Worm (Caenorhabditis elegans) whole organism, L1 larva: ENCODE data around the gene sorf-1.

Experiments used
- C04F5.9 ChIP-seq: sonication (generic microtip); optimal IDR thresholded peaks from 2 replicates; lab custom pipeline; 2016; ENCODE audit warnings: missing genetic modification characterization, missing compliant biosample characterization
- C34B4.2 ChIP-seq: sonication (generic microtip); optimal IDR thresholded peaks from 2 replicates; lab custom pipeline; 2017; ENCODE audit warnings: mild to moderate bottlenecking, missing genetic modification characterization, missing compliant biosample characterization
- F16B12.6 ChIP-seq: fragments of 150-350 bp; optimal IDR thresholded peaks from 2 replicates; lab custom pipeline; 2014; ENCODE audit warnings: missing biosample characterization, missing genetic modification characterization
- Y116A8C.19 ChIP-seq: sonication (generic microtip); optimal IDR thresholded peaks from 2 replicates; lab custom pipeline; 2016; ENCODE audit warnings: missing compliant biosample characterization, missing genetic modification characterization, borderline replicate concordance
- aha-1 ChIP-seq: fragments of 150-350 bp; optimal IDR thresholded peaks from 2 replicates; lab custom pipeline; 2014; ENCODE audit warnings: missing biosample characterization, missing genetic modification characterization
- alr-1 ChIP-seq: fragments of 200-800 bp; sonication (Bioruptor generic); optimal IDR thresholded peaks from 2 replicates; lab custom pipeline; 2018; ENCODE audit warnings: borderline replicate concordance, mild to moderate bottlenecking, missing genetic modification characterization, missing compliant biosample characterization
- ama-1 ChIP-seq: fragments of 150-350 bp; optimal IDR thresholded peaks from 2 replicates; lab custom pipeline; 2014
- blmp-1 ChIP-seq: fragments of 150-350 bp; optimal IDR thresholded peaks from 2 replicates; lab custom pipeline; 2014; ENCODE audit warnings: missing biosample characterization, missing genetic modification characterization
- ceh-63 ChIP-seq: fragments of 200-800 bp; sonication (Bioruptor generic); optimal IDR thresholded peaks from 2 replicates; lab custom pipeline; 2018; ENCODE audit warnings: mild to moderate bottlenecking, missing genetic modification characterization, missing compliant biosample characterization
- ceh-8 ChIP-seq: fragments of 200-800 bp; sonication (Bioruptor generic); optimal IDR thresholded peaks from 2 replicates; lab custom pipeline; 2018; ENCODE audit warnings: mild to moderate bottlenecking, missing genetic modification characterization, moderate library complexity, missing compliant biosample characterization
- ceh-88 ChIP-seq: fragments of 200-800 bp; sonication (Bioruptor generic); IDR thresholded peaks from 2 replicates; pipeline ENCODE4 v1.3.6; 2022; ENCODE audit warnings: missing genetic modification characterization, missing compliant biosample characterization
- dpl-1 ChIP-seq, 3 experiments: fragments of 150-350 bp in 2 of 3; sonication (generic microtip) in 1 of 3; optimal IDR thresholded peaks; 2 replicates each; lab custom pipeline; 2014 to 2017; ENCODE audit warnings: missing biosample characterization in 3 of 3, missing genetic modification characterization in 3 of 3, missing genetic modification reagents in 3 of 3
- dsc-1 ChIP-seq: sonication (generic microtip); optimal IDR thresholded peaks from 2 replicates; lab custom pipeline; 2016; ENCODE audit warnings: mild to moderate bottlenecking, missing genetic modification characterization, missing compliant biosample characterization
- efl-3 ChIP-seq: fragments of 200-800 bp; sonication (Bioruptor generic); optimal IDR thresholded peaks from 2 replicates; lab custom pipeline; 2018; ENCODE audit warnings: mild to moderate bottlenecking, missing genetic modification characterization, missing compliant biosample characterization
- egl-13 ChIP-seq: sonication (generic microtip); optimal IDR thresholded peaks from 2 replicates; lab custom pipeline; 2016; ENCODE audit warnings: missing genotype, missing genetic modification reagents, missing genetic modification characterization, missing compliant biosample characterization
- egl-27 ChIP-seq, 2 experiments: fragments of 150-350 bp in 1 of 2; sonication (generic microtip); optimal IDR thresholded peaks; 3 replicates each; lab custom pipeline; 2017 to 2018; ENCODE audit warnings: missing biosample characterization in 2 of 2, missing genetic modification characterization in 2 of 2, missing genetic modification reagents in 2 of 2
- elt-2 ChIP-seq: sonication (generic microtip); optimal IDR thresholded peaks from 2 replicates; lab custom pipeline; 2016; ENCODE audit warnings: missing genetic modification characterization, mild to moderate bottlenecking, inconsistent platforms, missing compliant biosample characterization, missing genetic modification reagents
- elt-3 ChIP-seq, 6 experiments: fragments of 150-350 bp in 1 of 6; sonication (generic microtip); optimal IDR thresholded peaks; 2 replicates each; lab custom pipeline; 2017 to 2018; ENCODE audit warnings: missing biosample characterization in 6 of 6, missing genetic modification characterization in 6 of 6, inconsistent platforms in 1 of 6
- fkh-10 ChIP-seq: sonication (generic microtip); optimal IDR thresholded peaks from 2 replicates; lab custom pipeline; 2017; ENCODE audit warnings: missing biosample characterization, missing genetic modification reagents, missing genetic modification characterization
- hlh-17 ChIP-seq: fragments of 200-800 bp; sonication (Bioruptor generic); optimal IDR thresholded peaks from 2 replicates; lab custom pipeline; 2018; ENCODE audit warnings: missing genetic modification characterization, mild to moderate bottlenecking, missing compliant biosample characterization, moderate library complexity, borderline replicate concordance
- hlh-4 ChIP-seq: sonication (generic microtip); optimal IDR thresholded peaks from 2 replicates; lab custom pipeline; 2016; ENCODE audit warnings: mild to moderate bottlenecking, missing genetic modification characterization, missing compliant biosample characterization
- hpl-2 ChIP-seq: fragments of 150-350 bp; optimal IDR thresholded peaks from 2 replicates; lab custom pipeline; 2014; ENCODE audit warnings: missing biosample characterization, missing genetic modification reagents, missing genetic modification characterization
- irx-1 ChIP-seq: sonication (generic microtip); optimal IDR thresholded peaks from 2 replicates; lab custom pipeline; 2016; ENCODE audit warnings: missing genetic modification characterization, missing compliant biosample characterization
- jun-1 ChIP-seq: fragments of 150-350 bp; optimal IDR thresholded peaks from 2 replicates; lab custom pipeline; 2014; ENCODE audit warnings: missing biosample characterization, missing genetic modification reagents, missing genetic modification characterization
- lin-14 ChIP-seq: fragments of 200-800 bp; sonication (Bioruptor generic); optimal IDR thresholded peaks from 2 replicates; lab custom pipeline; 2018; ENCODE audit warnings: mild to moderate bottlenecking, missing genetic modification characterization, moderate library complexity, missing compliant biosample characterization
- lin-35 ChIP-seq, 2 experiments: fragments of 150-350 bp; optimal IDR thresholded peaks; 2 replicates each; lab custom pipeline; 2014; ENCODE audit warnings: missing biosample characterization in 2 of 2, missing genetic modification characterization in 2 of 2, missing genetic modification reagents in 2 of 2
- lir-3 ChIP-seq: sonication (generic microtip); optimal IDR thresholded peaks from 2 replicates; lab custom pipeline; 2016; ENCODE audit warnings: mild to moderate bottlenecking, missing genetic modification characterization, moderate library complexity, missing compliant biosample characterization; ENCODE audit not compliant: poor library complexity
- lsy-2 ChIP-seq, 2 experiments: fragments of 150-350 bp; optimal IDR thresholded peaks; 2 replicates each; lab custom pipeline; 2014; ENCODE audit warnings: missing biosample characterization in 2 of 2, missing genetic modification characterization in 2 of 2
- mab-9 ChIP-seq: fragments of 200-800 bp; sonication (Bioruptor generic); IDR thresholded peaks from 2 replicates; pipeline ENCODE4 v1.3.6; 2022; ENCODE audit warnings: missing genetic modification reagents, missing genetic modification characterization, missing compliant biosample characterization
- nhr-12 ChIP-seq: sonication (generic microtip); optimal IDR thresholded peaks from 2 replicates; lab custom pipeline; 2017; ENCODE audit warnings: missing biosample characterization, missing genetic modification characterization
- nhr-19 ChIP-seq: fragments of 200-800 bp; sonication (Bioruptor generic); conservative IDR thresholded peaks from 2 replicates; pipeline ENCODE4 v1.3.6; 2022; ENCODE audit warnings: missing genetic modification characterization, missing compliant biosample characterization
- nhr-237 ChIP-seq: fragments of 150-350 bp; optimal IDR thresholded peaks from 2 replicates; lab custom pipeline; 2014; ENCODE audit warnings: missing biosample characterization, missing genetic modification characterization
- nhr-28 ChIP-seq: fragments of 150-350 bp; optimal IDR thresholded peaks from 2 replicates; lab custom pipeline; 2014; ENCODE audit warnings: missing biosample characterization, missing genetic modification characterization
- nhr-47 ChIP-seq: sonication (generic microtip); optimal IDR thresholded peaks from 2 replicates; lab custom pipeline; 2016; ENCODE audit warnings: mild to moderate bottlenecking, missing genetic modification characterization, moderate library complexity, missing compliant biosample characterization
- nhr-71 ChIP-seq: sonication (generic microtip); optimal IDR thresholded peaks from 2 replicates; lab custom pipeline; 2016; ENCODE audit warnings: mild to moderate bottlenecking, missing genetic modification characterization, moderate library complexity, missing compliant biosample characterization
- nhr-77 ChIP-seq: fragments of 150-350 bp; optimal IDR thresholded peaks from 2 replicates; lab custom pipeline; 2014; ENCODE audit warnings: missing biosample characterization, missing genetic modification characterization
- nhr-85 ChIP-seq: sonication (generic microtip); peaks from one replicate; lab custom pipeline; 2016; ENCODE audit warnings: missing genetic modification characterization, inconsistent platforms, missing compliant biosample characterization
- pag-3 ChIP-seq: sonication (generic microtip); optimal IDR thresholded peaks from 2 replicates; lab custom pipeline; 2017; ENCODE audit warnings: missing genetic modification characterization, mild to moderate bottlenecking, missing compliant biosample characterization, antibody characterized with exemption, borderline replicate concordance; ENCODE audit not compliant: insufficient read depth
- rnt-1 ChIP-seq: sonication (generic microtip); optimal IDR thresholded peaks from 2 replicates; lab custom pipeline; 2016; ENCODE audit warnings: mild to moderate bottlenecking, missing genetic modification characterization, moderate library complexity, missing compliant biosample characterization
- snpc-4 ChIP-seq: fragments of 150-350 bp; optimal IDR thresholded peaks from 2 replicates; lab custom pipeline; 2014; ENCODE audit warnings: missing biosample characterization, missing genetic modification characterization
- snu-23 ChIP-seq: sonication (generic microtip); optimal IDR thresholded peaks from 2 replicates; lab custom pipeline; 2016; ENCODE audit warnings: missing genetic modification characterization, missing compliant biosample characterization
- sox-4 ChIP-seq: sonication (generic microtip); optimal IDR thresholded peaks from 2 replicates; lab custom pipeline; 2016; ENCODE audit warnings: missing genetic modification characterization, missing compliant biosample characterization
- sup-37 ChIP-seq: fragments of 200-800 bp; sonication (Bioruptor generic); optimal IDR thresholded peaks from 2 replicates; lab custom pipeline; 2018; ENCODE audit warnings: mild to moderate bottlenecking, missing genetic modification characterization, missing compliant biosample characterization
- tlp-1 ChIP-seq: fragments of 150-350 bp; optimal IDR thresholded peaks from 2 replicates; lab custom pipeline; 2014; ENCODE audit warnings: missing biosample characterization, missing genetic modification characterization
- unc-130 ChIP-seq: fragments of 150-350 bp; optimal IDR thresholded peaks from 2 replicates; lab custom pipeline; 2017; ENCODE audit warnings: missing biosample characterization, missing genetic modification characterization, inconsistent platforms
- unc-62 ChIP-seq: fragments of 150-350 bp; optimal IDR thresholded peaks from 2 replicates; lab custom pipeline; 2014; ENCODE audit warnings: missing biosample characterization, missing genetic modification reagents, missing genetic modification characterization
- unc-98 ChIP-seq: fragments of 200-800 bp; sonication (Bioruptor generic); IDR thresholded peaks from 2 replicates; pipeline ENCODE4 v1.3.6; 2022; ENCODE audit warnings: missing genetic modification characterization, missing compliant biosample characterization
- vab-15 ChIP-seq: sonication (generic microtip); optimal IDR thresholded peaks from 2 replicates; lab custom pipeline; 2017; ENCODE audit warnings: missing genotype, mild to moderate bottlenecking, missing genetic modification characterization, missing compliant biosample characterization
- zag-1 ChIP-seq: fragments of 150-350 bp; optimal IDR thresholded peaks from 2 replicates; lab custom pipeline; 2014; ENCODE audit warnings: missing biosample characterization, missing genetic modification characterization
- ztf-4 ChIP-seq: fragments of 150-350 bp; optimal IDR thresholded peaks from 2 replicates; lab custom pipeline; 2014; ENCODE audit warnings: missing biosample characterization, missing genetic modification characterization

sorf-1 gene

DNA sequence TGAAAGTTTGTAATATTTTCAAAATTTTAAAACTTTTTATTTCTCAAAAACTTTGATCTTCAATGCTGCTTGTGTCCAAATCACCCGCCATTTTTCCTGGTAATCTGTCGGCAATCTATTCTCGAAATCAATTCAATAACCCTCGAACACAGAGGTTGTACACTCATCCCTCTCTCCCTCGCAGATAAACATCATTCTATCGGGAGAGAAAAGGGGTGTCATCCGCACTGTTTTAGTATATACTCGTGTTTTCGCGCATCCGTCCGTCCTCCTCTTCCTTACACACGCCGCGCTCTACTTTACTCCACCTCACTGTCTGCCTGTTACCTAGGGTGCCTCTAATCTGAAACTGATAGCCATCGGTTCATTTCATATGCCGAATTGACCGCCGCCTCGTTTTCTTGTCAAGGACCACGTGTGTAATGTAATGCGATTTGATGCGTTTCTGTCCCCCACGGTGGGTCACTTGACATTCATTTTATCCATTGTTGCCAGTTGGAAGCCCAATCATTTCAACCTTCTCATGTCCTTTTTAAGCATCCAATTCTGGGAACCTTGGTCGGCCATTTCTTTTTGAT, 35.3 kb downstream of the sorf-1 start:
- TF ChIP-seq rnt-1 (tag; lab: Kevin White, UChicago) (peak; percentile 15), nhr-19 (no peak), nhr-85 (tag; lab: Kevin White, UChicago) (peak; percentile 49), nhr-77 (tag; lab: Kevin White, UChicago) (no peak), snu-23 (GFP tag; lab: Kevin White, UChicago) (peak; percentile 7), C04F5.9 (tag; lab: Kevin White, UChicago) (no peak), lin-35 (GFP tag; optimal IDR thresholded peaks at IDR 0.05; lab: Kevin White, UChicago) (peak in 1 of 2 experiments; percentile 1), alr-1 (tag; lab: Kevin White, UChicago) (no peak), elt-2 (tag; lab: Kevin White, UChicago) (no peak), nhr-28 (tag; lab: Kevin White, UChicago) (no peak), nhr-237 (no peak), F16B12.6 (tag; lab: Kevin White, UChicago) (no peak), hlh-17 (no peak), sox-4 (tag; lab: Kevin White, UChicago) (no peak), snpc-4 (tag; lab: Kevin White, UChicago) (no peak), blmp-1 (peak; percentile 9), ceh-8 (GFP tag; lab: Kevin White, UChicago) (no peak), vab-15 (tag; lab: Kevin White, UChicago) (no peak), lin-14 (peak; percentile 48), elt-3 (tag; optimal IDR thresholded peaks at IDR 0.05; lab: Kevin White, UChicago) (no peak), ceh-63 (GFP tag; lab: Kevin White, UChicago) (no peak), ceh-88 (GFP tag; lab: Robert Waterston, UW) (no peak), aha-1 (tag; lab: Kevin White, UChicago) (no peak), C34B4.2 (tag; lab: Kevin White, UChicago) (no peak), dpl-1 (GFP tag; optimal IDR thresholded peaks at IDR 0.05; lab: Kevin White, UChicago) (no peak), tlp-1 (no peak), jun-1 (tag; lab: Kevin White, UChicago) (no peak), hpl-2 (GFP tag; lab: Kevin White, UChicago) (no peak)

DNA sequence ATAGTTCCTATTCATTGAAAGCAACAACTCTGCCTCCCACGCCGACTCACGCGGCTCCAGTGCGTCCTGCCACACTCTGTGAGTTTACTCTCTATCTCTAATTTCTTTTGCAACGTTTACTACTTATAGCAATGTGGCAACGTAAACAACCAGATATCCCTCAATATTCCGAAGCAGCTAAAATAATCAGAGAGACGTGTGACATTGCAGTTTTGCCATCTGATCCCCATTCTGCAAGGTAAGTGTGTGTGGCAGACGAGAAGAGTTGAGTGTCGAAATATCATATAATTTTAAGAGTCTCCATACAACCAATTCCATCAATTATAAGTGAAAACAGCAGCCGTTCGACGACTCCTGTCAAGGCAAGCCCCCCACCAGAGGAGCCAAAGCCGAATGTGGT, 39.2 kb downstream of the sorf-1 start:
- TF ChIP-seq alr-1 (tag; lab: Kevin White, UChicago) (no peak), lsy-2 (tag; optimal IDR thresholded peaks at IDR 0.05; lab: Kevin White, UChicago) (peak in 1 of 2 experiments; percentile 5), unc-98 (no peak), Y116A8C.19 (tag; lab: Kevin White, UChicago) (no peak), egl-27 (tag; optimal IDR thresholded peaks at IDR 0.05; lab: Kevin White, UChicago) (no peak), ztf-4 (tag; lab: Kevin White, UChicago) (no peak), nhr-237 (no peak), irx-1 (tag; lab: Kevin White, UChicago) (no peak), unc-62 (no peak), hlh-4 (tag; lab: Kevin White, UChicago) (no peak), ceh-63 (GFP tag; lab: Kevin White, UChicago) (no peak), nhr-85 (tag; lab: Kevin White, UChicago) (no peak), blmp-1 (no peak), efl-3 (GFP tag; lab: Kevin White, UChicago) (no peak), lin-14 (peak; percentile 40), egl-13 (tag; lab: Kevin White, UChicago) (peak; percentile 59), unc-130 (tag; lab: Kevin White, UChicago) (no peak), ama-1 (lab: Kevin White, UChicago) (no peak), pag-3 (tag; lab: Kevin White, UChicago) (no peak), lir-3 (tag; lab: Kevin White, UChicago) (no peak), sup-37 (GFP tag; lab: Kevin White, UChicago) (no peak), hpl-2 (GFP tag; lab: Kevin White, UChicago) (no peak), nhr-47 (peak; percentile 13), fkh-10 (GFP tag; lab: Kevin White, UChicago) (no peak), nhr-71 (peak; percentile 33), nhr-12 (tag; lab: Kevin White, UChicago) (no peak), dsc-1 (tag; lab: Kevin White, UChicago) (peak; percentile 58), elt-3 (tag; optimal IDR thresholded peaks at IDR 0.05; lab: Kevin White, UChicago) (no peak), snpc-4 (tag; lab: Kevin White, UChicago) (no peak), zag-1 (tag; lab: Kevin White, UChicago) (no peak), mab-9 (no peak), jun-1 (tag; lab: Kevin White, UChicago) (no peak)
